Fruit fly (Drosophila melanogaster) whole organism, wandering third instar larva: ENCODE results near the gene CG9281.

Experiments
- Abd-B ChIP-seq: fragments of >200 bp; optimal IDR thresholded peaks from 2 replicates; lab custom pipeline; 2017; ENCODE audit warnings: missing biosample characterization, missing genetic modification characterization
- GATAd ChIP-seq: sonication (Bioruptor generic); optimal IDR thresholded peaks from 2 replicates; lab custom pipeline; 2016; ENCODE audit warnings: missing biosample characterization, missing genetic modification characterization
- Hr78 ChIP-seq: fragments of >200 bp; optimal IDR thresholded peaks from 2 replicates; lab custom pipeline; 2017; ENCODE audit warnings: missing biosample characterization, missing genetic modification characterization
- Hr83 ChIP-seq: fragments of 200-300 bp; sonication (Bioruptor generic); optimal IDR thresholded peaks from 2 replicates; lab custom pipeline; 2016; ENCODE audit warnings: missing biosample characterization, mild to moderate bottlenecking, missing genetic modification characterization, moderate library complexity; ENCODE audit not compliant: poor library complexity, severe bottlenecking
- Mio ChIP-seq: sonication (Bioruptor generic); optimal IDR thresholded peaks from 2 replicates; lab custom pipeline; 2016; ENCODE audit warnings: missing biosample characterization, missing genetic modification characterization
- Sp1 ChIP-seq: fragments of 200-800 bp; sonication (Bioruptor generic); optimal IDR thresholded peaks from 3 replicates; lab custom pipeline; 2019; ENCODE audit warnings: missing biosample characterization, mild to moderate bottlenecking, missing genetic modification characterization, moderate library complexity
- Vsx2 ChIP-seq: fragments of 200-300, 225-300 bp; sonication (Bioruptor generic); optimal IDR thresholded peaks from 2 replicates; lab custom pipeline; 2018; ENCODE audit warnings: missing biosample characterization, missing genetic modification characterization; ENCODE audit not compliant: partially characterized antibody
- h ChIP-seq: fragments of 200-800 bp; sonication (Bioruptor generic); optimal IDR thresholded peaks from 3 replicates; lab custom pipeline; 2016; ENCODE audit warnings: missing biosample characterization, mild to moderate bottlenecking, missing genetic modification characterization
- sv ChIP-seq: fragments of 200-800 bp; sonication (Bioruptor generic); optimal IDR thresholded peaks from 3 replicates; lab custom pipeline; 2016; ENCODE audit warnings: missing biosample characterization, missing genetic modification characterization

DNA sequence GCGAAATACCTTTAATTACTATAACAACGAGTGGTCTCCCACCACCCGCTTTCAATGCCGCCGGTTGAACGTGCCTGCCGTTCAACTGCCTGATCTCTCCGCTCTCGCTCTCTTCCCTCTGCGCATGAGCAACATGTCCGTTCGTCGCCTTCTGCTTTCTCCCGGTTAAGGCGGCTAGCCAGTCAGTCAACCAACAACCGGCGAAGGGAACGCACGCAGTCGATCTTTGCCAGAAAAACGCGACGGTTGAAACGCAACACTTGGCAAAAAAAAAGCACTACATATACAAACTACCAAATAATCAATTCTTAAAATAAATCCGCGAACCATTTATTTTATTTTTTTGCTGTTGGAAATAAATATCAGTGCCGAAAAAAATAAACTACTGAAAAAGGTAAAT, 35.0 kb downstream of the CG9281 start, which contains the start of gene CG12708:
- TF ChIP-seq Hr83 (GFP tag; lab: Kevin White, UChicago), result no peak
- TF ChIP-seq Abd-B (GFP tag; lab: Kevin White, UChicago), result no peak
- no peak for TF ChIP-seq h (GFP tag; lab: Kevin White, UChicago)
- TF ChIP-seq Vsx2 (GFP tag; lab: Kevin White, UChicago), result peak; percentile 76
- TF ChIP-seq Sp1 (GFP tag; lab: Kevin White, UChicago), result no peak
- TF ChIP-seq GATAd, result no peak
- no peak for TF ChIP-seq sv (GFP tag; lab: Kevin White, UChicago)
- TF ChIP-seq Hr78 (GFP tag; lab: Kevin White, UChicago), result no peak
- TF ChIP-seq Mio (GFP tag; lab: Kevin White, UChicago), result no peak
